Worm (Caenorhabditis elegans) whole organism, midembryonic: ENCODE measurements around the gene C16B8.2.

Experiments used
- T22C8.4 ChIP-seq: fragments of 200-800 bp; sonication (Bioruptor generic); IDR thresholded peaks from 2 replicates; pipeline ENCODE4 v1.3.6; 2022; ENCODE audit warnings: missing genetic modification characterization, missing compliant biosample characterization
- cog-1 ChIP-seq: sonication (generic microtip); optimal IDR thresholded peaks from 2 replicates; lab custom pipeline; 2016; ENCODE audit warnings: missing genetic modification characterization, missing compliant biosample characterization
- klf-2 ChIP-seq: fragments of 200-800 bp; sonication (Bioruptor generic); conservative IDR thresholded peaks from 2 replicates; pipeline ENCODE4 v1.3.6; 2022; ENCODE audit warnings: missing genetic modification reagents, missing genetic modification characterization, missing compliant biosample characterization
- med-1 ChIP-seq: sonication (generic microtip); optimal IDR thresholded peaks from 2 replicates; lab custom pipeline; 2017; ENCODE audit warnings: missing genetic modification characterization, mild to moderate bottlenecking, missing compliant biosample characterization, antibody characterized with exemption, missing genetic modification reagents; ENCODE audit not compliant: insufficient read depth

DNA sequence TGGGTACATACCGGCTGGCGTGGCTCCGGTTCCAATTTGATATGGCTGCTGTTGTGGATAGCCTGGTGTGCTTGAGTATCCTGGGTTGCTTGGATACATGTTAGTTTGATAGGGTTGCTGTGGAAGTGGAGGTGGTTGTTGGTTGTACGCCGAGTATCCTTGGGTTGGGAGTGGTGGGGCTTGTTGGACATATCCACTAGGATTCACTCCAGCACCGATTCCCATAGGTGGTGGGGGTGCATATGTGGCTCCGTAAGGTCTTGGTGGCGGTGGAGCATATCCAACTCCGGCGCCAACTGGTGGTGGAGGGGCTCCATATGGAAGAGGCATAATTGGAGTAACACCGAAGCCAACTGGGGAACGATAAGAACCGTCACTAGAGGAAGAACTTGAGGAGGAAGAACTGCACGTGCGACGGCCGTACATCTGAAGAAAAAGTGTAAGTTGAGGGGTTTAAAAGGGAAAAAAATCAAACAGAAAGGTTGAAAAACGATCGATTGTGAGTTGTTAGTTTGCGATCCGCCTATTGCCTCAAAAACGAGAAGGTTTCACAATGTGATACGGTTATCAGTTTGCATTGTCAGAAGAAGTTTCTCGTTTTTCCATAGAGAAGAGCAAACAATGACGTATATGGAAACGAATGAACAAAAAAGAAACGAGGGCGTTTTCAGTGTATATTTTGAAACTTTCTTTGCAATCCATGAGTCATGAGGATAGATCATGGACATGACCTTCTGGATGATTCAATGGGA, 2.2 kb upstream of the C16B8.2 start, which contains the start of gene C16B8.3:
- TF ChIP-seq T22C8.4 (GFP tag; lab: Robert Waterston, UW) (no peak), med-1 (GFP tag; lab: Kevin White, UChicago) (no peak), klf-2 (GFP tag; lab: Robert Waterston, UW) (no peak), cog-1 (tag; lab: Kevin White, UChicago) (no peak)
